Fruit fly (Drosophila melanogaster) whole organism, embryonic: ENCODE data around the gene CG31454.

Experiments used
- Abd-B ChIP-seq: fragments of 200-800 bp; sonication (Bioruptor generic); optimal IDR thresholded peaks from 2 replicates; lab custom pipeline; 2018; ENCODE audit warnings: missing biosample characterization, mild to moderate bottlenecking, missing genetic modification characterization, moderate library complexity
- Atf6 ChIP-seq: fragments of 200-800 bp; sonication (Bioruptor generic); IDR thresholded peaks from 2 replicates; pipeline ENCODE4 v1.3.6; 2022; ENCODE audit warnings: missing biosample characterization, missing genetic modification characterization
- Awh ChIP-seq: fragments of 200-800 bp; sonication (Bioruptor generic); IDR thresholded peaks from 2 replicates; pipeline ENCODE4, ENCODE4 v1.3.6; 2022; ENCODE audit warnings: missing biosample characterization, missing genetic modification characterization
- CG10959 ChIP-seq: fragments of 200-800 bp; sonication (Bioruptor generic); IDR thresholded peaks from 2 replicates; pipeline ENCODE4 v1.3.6; 2022; ENCODE audit warnings: missing biosample characterization, missing genetic modification characterization
- CG11398 ChIP-seq: fragments of 200-800 bp; sonication (Bioruptor generic); optimal IDR thresholded peaks from 2 replicates; lab custom pipeline; 2016; ENCODE audit warnings: missing biosample characterization, missing genetic modification characterization
- CG13424 ChIP-seq: fragments of 200-800 bp; sonication (Bioruptor generic); optimal IDR thresholded peaks from 2 replicates; lab custom pipeline; 2019; ENCODE audit warnings: missing biosample characterization, mild to moderate bottlenecking, missing genetic modification characterization, moderate library complexity
- CG14710 ChIP-seq: fragments of 200-800 bp; sonication (Bioruptor generic); optimal IDR thresholded peaks from 3 replicates; lab custom pipeline; 2019; ENCODE audit warnings: missing biosample characterization, mild to moderate bottlenecking, missing genetic modification characterization, moderate library complexity
- CG15479 ChIP-seq: fragments of 200-800 bp; sonication (Bioruptor generic); optimal IDR thresholded peaks from 3 replicates; lab custom pipeline; 2019; ENCODE audit warnings: missing biosample characterization, mild to moderate bottlenecking, missing genetic modification characterization, moderate library complexity
- CG15696 ChIP-seq: fragments of 200-800 bp; sonication (Bioruptor generic); optimal IDR thresholded peaks from 2 replicates; lab custom pipeline; 2019; ENCODE audit warnings: missing biosample characterization, mild to moderate bottlenecking, missing genetic modification characterization, moderate library complexity
- CG1602 ChIP-seq: fragments of 200-800 bp; sonication (Bioruptor generic); optimal IDR thresholded peaks from 3 replicates; lab custom pipeline; 2016; ENCODE audit warnings: missing biosample characterization, missing genetic modification characterization
- CG18619 ChIP-seq: fragments of 200-800 bp; sonication (Bioruptor generic); optimal IDR thresholded peaks from 3 replicates; lab custom pipeline; 2017; ENCODE audit warnings: missing biosample characterization, mild to moderate bottlenecking, missing genetic modification characterization
- CG2875 ChIP-seq: fragments of 200-800 bp; sonication (Bioruptor generic); optimal IDR thresholded peaks from 2 replicates; lab custom pipeline; 2017; ENCODE audit warnings: missing biosample characterization, mild to moderate bottlenecking, missing genetic modification characterization, missing genetic modification reagents
- CG34376 ChIP-seq: fragments of 200-800 bp; sonication (Bioruptor generic); optimal IDR thresholded peaks from 2 replicates; lab custom pipeline; 2018; ENCODE audit warnings: missing biosample characterization, mild to moderate bottlenecking, missing genetic modification characterization
- CG4404 ChIP-seq: fragments of 200-800 bp; sonication (Bioruptor generic); IDR thresholded peaks from 2 replicates; pipeline ENCODE4 v1.3.6; 2022; ENCODE audit warnings: missing biosample characterization, missing genetic modification characterization
- CG4617 ChIP-seq: fragments of 200-800 bp; sonication (Bioruptor generic); optimal IDR thresholded peaks from 3 replicates; lab custom pipeline; 2016; ENCODE audit warnings: missing biosample characterization, missing genetic modification characterization, borderline replicate concordance
- CG4730 ChIP-seq: fragments of 200-800 bp; sonication (Bioruptor generic); IDR thresholded peaks from 2 replicates; pipeline ENCODE4 v1.3.6; 2022; ENCODE audit warnings: missing biosample characterization, missing genetic modification characterization
- CG5245 ChIP-seq: fragments of 200-800 bp; sonication (Bioruptor generic); optimal IDR thresholded peaks from 3 replicates; lab custom pipeline; 2016; ENCODE audit warnings: missing biosample characterization, missing genetic modification characterization
- CG6175 ChIP-seq: fragments of 200-800 bp; sonication (Bioruptor generic); IDR thresholded peaks from 3 replicates; pipeline ENCODE4 v1.3.6; 2022; ENCODE audit warnings: missing biosample characterization, missing genetic modification characterization
- CG7271 ChIP-seq: fragments of 200-800 bp; sonication (Bioruptor generic); optimal IDR thresholded peaks from 2 replicates; lab custom pipeline; 2018; ENCODE audit warnings: missing biosample characterization, mild to moderate bottlenecking, missing genetic modification characterization, moderate library complexity
- CG9876 ChIP-seq: fragments of 200-800 bp; sonication (Bioruptor generic); optimal IDR thresholded peaks from 2 replicates; lab custom pipeline; 2016; ENCODE audit warnings: missing biosample characterization, missing genetic modification characterization
- CTCF ChIP-seq: fragments of 200-800 bp; sonication (Bioruptor generic); optimal IDR thresholded peaks from 2 replicates; lab custom pipeline; 2017; ENCODE audit warnings: missing biosample characterization, mild to moderate bottlenecking, missing genetic modification characterization, moderate library complexity
- Dip2 ChIP-seq: fragments of 200-800 bp; sonication (Bioruptor generic); IDR thresholded peaks from 2 replicates; pipeline ENCODE4 v1.3.6; 2022; ENCODE audit warnings: missing biosample characterization, missing genetic modification characterization
- GATAe ChIP-seq: fragments of 200-800 bp; sonication (Bioruptor generic); conservative IDR thresholded peaks from 2 replicates; pipeline ENCODE4 v1.3.6; 2022; ENCODE audit warnings: missing biosample characterization, missing genetic modification characterization
- Hsf ChIP-seq: fragments of 200-800 bp; sonication (Bioruptor generic); optimal IDR thresholded peaks from 3 replicates; lab custom pipeline; 2016; ENCODE audit warnings: missing biosample characterization, missing genetic modification characterization
- Mes4 ChIP-seq: fragments of 200-800 bp; sonication (Bioruptor generic); optimal IDR thresholded peaks from 2 replicates; lab custom pipeline; 2016; ENCODE audit warnings: missing biosample characterization, missing genetic modification characterization
- Neu2 ChIP-seq: fragments of 200-800 bp; sonication (Bioruptor generic); optimal IDR thresholded peaks from 3 replicates; lab custom pipeline; 2016; ENCODE audit warnings: missing biosample characterization, missing genetic modification characterization, borderline replicate concordance
- Nf-YC ChIP-seq: fragments of 200-800 bp; optimal IDR thresholded peaks from 3 replicates; lab custom pipeline; 2019; ENCODE audit warnings: missing biosample characterization, mild to moderate bottlenecking, missing genetic modification characterization, moderate library complexity
- Oaz ChIP-seq: fragments of 200-800 bp; sonication (Bioruptor generic); IDR thresholded peaks from 2 replicates; pipeline ENCODE4 v1.3.6; 2022; ENCODE audit warnings: missing biosample characterization, missing genetic modification characterization
- PHDP ChIP-seq: fragments of 200-800 bp; sonication (Bioruptor generic); optimal IDR thresholded peaks from 3 replicates; lab custom pipeline; 2018; ENCODE audit warnings: missing biosample characterization, mild to moderate bottlenecking, missing genetic modification characterization, moderate library complexity
- Pdp1 ChIP-seq, 2 experiments: fragments of 200-800 bp; sonication (Bioruptor generic); optimal IDR thresholded peaks; 3 replicates each; lab custom pipeline; 2016; ENCODE audit warnings: missing biosample characterization in 2 of 2, missing genetic modification characterization in 2 of 2, mild to moderate bottlenecking in 1 of 2, moderate library complexity in 1 of 2
- Side ChIP-seq: fragments of 200-800 bp; sonication (Bioruptor generic); optimal IDR thresholded peaks from 2 replicates; lab custom pipeline; 2016; ENCODE audit warnings: missing biosample characterization, missing genetic modification characterization
- Sin3A ChIP-seq: fragments of >200 bp; optimal IDR thresholded peaks from 2 replicates; lab custom pipeline; 2018
- Sry-δ ChIP-seq: fragments of 200-800 bp; sonication (Bioruptor generic); optimal IDR thresholded peaks from 2 replicates; lab custom pipeline; 2016; ENCODE audit warnings: missing biosample characterization, missing genetic modification characterization
- ato ChIP-seq: fragments of 200-800 bp; sonication (Bioruptor generic); IDR thresholded peaks from 2 replicates; pipeline ENCODE4 v1.3.6; 2022; ENCODE audit warnings: missing biosample characterization, missing genetic modification characterization; ENCODE audit not compliant: partially characterized antibody
- bcd ChIP-seq: fragments of 200-800 bp; sonication (Bioruptor generic); optimal IDR thresholded peaks from 2 replicates; lab custom pipeline; 2017; ENCODE audit warnings: missing biosample characterization, mild to moderate bottlenecking, missing genetic modification characterization
- croc ChIP-seq: fragments of 200-800 bp; sonication (Bioruptor generic); conservative IDR thresholded peaks from 3 replicates; pipeline ENCODE4 v1.3.6; 2022; ENCODE audit warnings: missing biosample characterization, missing genetic modification characterization
- emc ChIP-seq: fragments of 200-800 bp; sonication (Bioruptor generic); optimal IDR thresholded peaks from 2 replicates; lab custom pipeline; 2016; ENCODE audit warnings: missing biosample characterization, missing genetic modification characterization
- eve ChIP-seq, 2 experiments: fragments of >200 bp; optimal IDR thresholded peaks; 2 replicates each; lab custom pipeline; 2017; ENCODE audit warnings: missing biosample characterization in 2 of 2, missing genetic modification characterization in 2 of 2
- gcm2 ChIP-seq: fragments of 200-800 bp; sonication (Bioruptor generic); optimal IDR thresholded peaks from 2 replicates; lab custom pipeline; 2016; ENCODE audit warnings: missing biosample characterization, missing genetic modification characterization
- gro ChIP-seq: fragments of 200-800 bp; sonication (Bioruptor generic); optimal IDR thresholded peaks from 2 replicates; lab custom pipeline; 2016; ENCODE audit warnings: missing biosample characterization, missing genetic modification characterization
- hkb ChIP-seq, 2 experiments: fragments of 200-800 bp in 1 of 2; fragments of >200 bp in 1 of 2; sonication (Bioruptor generic) in 1 of 2; IDR thresholded peaks in 1 of 2; optimal IDR thresholded peaks in 1 of 2; 2 replicates each; pipeline versions ENCODE4 v1.3.6 to Lab custom; 2017 to 2022; ENCODE audit warnings: missing biosample characterization in 1 of 2, missing genetic modification characterization in 1 of 2
- ind ChIP-seq: fragments of 200-800 bp; sonication (Bioruptor generic); optimal IDR thresholded peaks from 3 replicates; lab custom pipeline; 2016; ENCODE audit warnings: missing biosample characterization, missing genetic modification characterization
- kah ChIP-seq: fragments of 200-800 bp; sonication (Bioruptor generic); optimal IDR thresholded peaks from 2 replicates; lab custom pipeline; 2018; ENCODE audit warnings: missing biosample characterization, mild to moderate bottlenecking, missing genetic modification characterization
- lab ChIP-seq: fragments of 200-800 bp; sonication (Bioruptor generic); optimal IDR thresholded peaks from 3 replicates; lab custom pipeline; 2017; ENCODE audit warnings: missing biosample characterization, missing genetic modification characterization, mild to moderate bottlenecking, moderate library complexity, missing genetic modification reagents
- mam ChIP-seq: fragments of 200-800 bp; sonication (Bioruptor generic); optimal IDR thresholded peaks from 3 replicates; lab custom pipeline; 2016; ENCODE audit warnings: missing biosample characterization, missing genetic modification characterization
- nau ChIP-seq: fragments of 200-800 bp; sonication (Bioruptor generic); optimal IDR thresholded peaks from 3 replicates; lab custom pipeline; 2017; ENCODE audit warnings: missing biosample characterization, mild to moderate bottlenecking, missing genetic modification characterization, missing genetic modification reagents
- nerfin-2 ChIP-seq: fragments of 200-800 bp; sonication (Bioruptor generic); IDR thresholded peaks from 2 replicates; pipeline ENCODE4 v1.3.6; 2022; ENCODE audit warnings: missing biosample characterization, missing genetic modification characterization; ENCODE audit not compliant: partially characterized antibody
- oc ChIP-seq: fragments of 200-800 bp; sonication (Bioruptor generic); optimal IDR thresholded peaks from 2 replicates; lab custom pipeline; 2018; ENCODE audit warnings: missing biosample characterization, mild to moderate bottlenecking, missing genetic modification characterization, moderate library complexity
- phol ChIP-seq: fragments of 200-800 bp; sonication (Bioruptor generic); optimal IDR thresholded peaks from 3 replicates; lab custom pipeline; 2018; ENCODE audit warnings: missing biosample characterization, mild to moderate bottlenecking, missing genetic modification characterization, moderate library complexity
- salm ChIP-seq: fragments of 200-800 bp; sonication (Bioruptor generic); optimal IDR thresholded peaks from 2 replicates; lab custom pipeline; 2018; ENCODE audit warnings: missing biosample characterization, mild to moderate bottlenecking, missing genetic modification characterization
- tup ChIP-seq: fragments of 200-800 bp; sonication (Bioruptor generic); optimal IDR thresholded peaks from 2 replicates; lab custom pipeline; 2016; ENCODE audit warnings: missing biosample characterization, mild to moderate bottlenecking, missing genetic modification characterization, moderate library complexity
- zen2 ChIP-seq: fragments of 200-800 bp; sonication (Bioruptor generic); IDR thresholded peaks from 3 replicates; pipeline ENCODE4 v1.3.6; 2022; ENCODE audit warnings: missing biosample characterization, missing genetic modification characterization; ENCODE audit not compliant: partially characterized antibody

CG31454 gene

dm6 chr3R:8563774-8564173 lies 42.3 kb downstream of the CG31454 start, which contains the start of gene Cenp-C (continued):
- no peak for TF ChIP-seq croc
- no peak for TF ChIP-seq GATAe (GFP tag; lab: Robert Waterston, UW)
- TF ChIP-seq CG14710 (tag; lab: Kevin White, UChicago) = peak; percentile 60
- TF ChIP-seq Atf6 (GFP tag; lab: Robert Waterston, UW) = no peak
- TF ChIP-seq Pdp1 (GFP tag; optimal IDR thresholded peaks at IDR 0.05; lab: Kevin White, UChicago) = peak in 1 of 2 experiments; percentile 30
- no peak for TF ChIP-seq kah (GFP tag; lab: Kevin White, UChicago)
- no peak for TF ChIP-seq oc (tag; lab: Kevin White, UChicago)
- no peak for TF ChIP-seq PHDP (tag; lab: Kevin White, UChicago)
- TF ChIP-seq tup = no peak
- no peak for TF ChIP-seq CG15479 (GFP tag; lab: Kevin White, UChicago)
- no peak for TF ChIP-seq eve (GFP tag; optimal IDR thresholded peaks at IDR 0.05; lab: Kevin White, UChicago)
- peak; percentile 28 for TF ChIP-seq CG15696
- TF ChIP-seq Abd-B (GFP tag; lab: Kevin White, UChicago) = peak; percentile 55
- TF ChIP-seq CG13424 (tag; lab: Kevin White, UChicago) = peak; percentile 32
- TF ChIP-seq Nf-YC (tag; lab: Kevin White, UChicago) = no peak
- no peak for TF ChIP-seq CG10959
- TF ChIP-seq emc = no peak
- TF ChIP-seq CG1602 (GFP tag; lab: Kevin White, UChicago) = peak; percentile 12
- peak; percentile 53 for TF ChIP-seq gro
- no peak for TF ChIP-seq Awh (GFP tag; lab: Robert Waterston, UW)
- no peak for TF ChIP-seq CG4404 (GFP tag; lab: Robert Waterston, UW)
- no peak for TF ChIP-seq nau (GFP tag; lab: Kevin White, UChicago)
- peak; percentile 41 for TF ChIP-seq CG4617 (GFP tag; lab: Kevin White, UChicago)
- no peak for TF ChIP-seq Neu2 (GFP tag; lab: Kevin White, UChicago)
- no peak for TF ChIP-seq CG4730 (GFP tag; lab: Robert Waterston, UW)
- peak; percentile 17 for TF ChIP-seq bcd (GFP tag; lab: Kevin White, UChicago)
- no peak for TF ChIP-seq Dip2 (GFP tag; lab: Robert Waterston, UW)
- no peak for TF ChIP-seq CG9876
- no peak for TF ChIP-seq CG34376 (GFP tag; lab: Kevin White, UChicago)
- peak; percentile 22 for TF ChIP-seq Mes4 (GFP tag; lab: Kevin White, UChicago)
- TF ChIP-seq Side (GFP tag; lab: Kevin White, UChicago) = peak; percentile 32
- no peak for TF ChIP-seq Oaz
- TF ChIP-seq CG11398 = no peak
- peak; percentile 52 for TF ChIP-seq Sry-δ (GFP tag; lab: Kevin White, UChicago)
- no peak for TF ChIP-seq lab (GFP tag; lab: Kevin White, UChicago)
- no peak for TF ChIP-seq nerfin-2
- TF ChIP-seq CG2875 (GFP tag; lab: Kevin White, UChicago) = no peak
- peak; percentile 64 for TF ChIP-seq mam (GFP tag; lab: Kevin White, UChicago)
- no peak for TF ChIP-seq CG7271 (tag; lab: Kevin White, UChicago)
- peak; percentile 84 for TF ChIP-seq Sin3A (lab: Kevin White, UChicago)
- peak; percentile 80 for TF ChIP-seq phol (tag; lab: Kevin White, UChicago)
- no peak for TF ChIP-seq CG6175 (GFP tag; lab: Robert Waterston, UW)
- TF ChIP-seq CG18619 (GFP tag; lab: Kevin White, UChicago) = no peak
- peak; percentile 44 for TF ChIP-seq ind
- TF ChIP-seq gcm2 (GFP tag; lab: Kevin White, UChicago) = no peak
- TF ChIP-seq CTCF (GFP tag; lab: Kevin White, UChicago) = peak; percentile 17
- TF ChIP-seq salm (tag; lab: Kevin White, UChicago) = no peak
- TF ChIP-seq Hsf (GFP tag; lab: Kevin White, UChicago) = peak; percentile 29
- TF ChIP-seq ato (GFP tag; lab: Robert Waterston, UW) = no peak
- TF ChIP-seq hkb (optimal IDR thresholded peaks at IDR 0.05; lab: Kevin White, UChicago) = peak; percentile 69
- no peak for TF ChIP-seq hkb (GFP tag; IDR thresholded peaks at IDR 0.05; lab: Robert Waterston, UW)
- no peak for TF ChIP-seq zen2 (GFP tag; lab: Robert Waterston, UW)
- TF ChIP-seq CG5245 (GFP tag; lab: Kevin White, UChicago) = no peak
